Worm (Caenorhabditis elegans): ENCODE results near the gene kup-1.

Gene kup-1

DNA sequence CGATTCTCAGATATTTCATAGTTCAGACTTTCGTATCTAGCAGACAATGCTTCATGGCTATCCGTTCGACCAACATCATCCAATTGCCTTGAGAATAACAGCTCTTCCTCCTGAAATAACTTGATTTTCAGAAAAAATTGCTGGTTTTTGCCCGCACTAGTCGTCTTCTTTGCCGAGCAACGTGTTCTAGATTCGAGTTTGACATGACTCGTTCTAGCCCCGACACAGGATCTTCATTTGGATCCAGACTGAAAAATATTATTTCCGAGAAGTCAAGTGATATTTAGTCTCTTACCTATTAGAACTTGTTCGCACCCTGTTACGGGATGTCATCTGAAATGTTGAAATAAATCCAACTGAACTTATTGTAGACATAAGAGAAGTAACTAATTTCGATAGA, 22.4 kb upstream of the kup-1 start, which contains the start of gene clh-6:
Gene clh-6 (minus strand): TSS at position 333 of the 400 bp plus-strand sequence.
- no peak for TF ChIP-seq W03F9.2 (tag; optimal IDR thresholded peaks at IDR 0.05)
- TF ChIP-seq dao-5 (tag; optimal IDR thresholded peaks at IDR 0.05): no peak
- TF ChIP-seq him-1 (tag; optimal IDR thresholded peaks at IDR 0.05): no peak

ce11 chrV:12059719-12060118, 19.0 kb upstream of the kup-1 start, which contains the start of gene R07B7.2:
Gene R07B7.2 (minus strand): TSS chrV:12059753.
- TF ChIP-seq him-1 (tag; optimal IDR thresholded peaks at IDR 0.05) (no peak), W03F9.2 (tag; optimal IDR thresholded peaks at IDR 0.05) (no peak), dao-5 (tag; optimal IDR thresholded peaks at IDR 0.05) (no peak)

ce11 chrV:12053598-12053997, 12.9 kb upstream of the kup-1 start, which contains the start of gene F10C2.7:
Gene F10C2.7 (plus strand): TSS chrV:12053898.
- TF ChIP-seq dao-5 (tag; optimal IDR thresholded peaks at IDR 0.05) (no peak), him-1 (tag; optimal IDR thresholded peaks at IDR 0.05) (no peak), W03F9.2 (tag; optimal IDR thresholded peaks at IDR 0.05) (no peak)

ce11 chrV:12048445-12048844, 7.8 kb upstream of the kup-1 start, which contains the start of gene dars-2:
Gene dars-2 (plus strand): TSS chrV:12048745.
- no peak for TF ChIP-seq W03F9.2 (tag; optimal IDR thresholded peaks at IDR 0.05)
- TF ChIP-seq dao-5 (tag; optimal IDR thresholded peaks at IDR 0.05): no peak
- TF ChIP-seq him-1 (tag; optimal IDR thresholded peaks at IDR 0.05): no peak

- TF ChIP-seq dao-5 (tag; optimal IDR thresholded peaks at IDR 0.05): no peak
- TF ChIP-seq him-1 (tag; optimal IDR thresholded peaks at IDR 0.05): no peak
- no peak for TF ChIP-seq W03F9.2 (tag; optimal IDR thresholded peaks at IDR 0.05)
These were observed 7.1 kb upstream of the kup-1 start for ce11 chrV:12047735-12048134.

ce11 chrV:12045132-12045531, 4.5 kb upstream of the kup-1 start, which contains the start of gene F10C2.5:
Gene F10C2.5 (plus strand): TSS chrV:12045432.
- TF ChIP-seq W03F9.2 (tag; optimal IDR thresholded peaks at IDR 0.05): no peak

DNA sequence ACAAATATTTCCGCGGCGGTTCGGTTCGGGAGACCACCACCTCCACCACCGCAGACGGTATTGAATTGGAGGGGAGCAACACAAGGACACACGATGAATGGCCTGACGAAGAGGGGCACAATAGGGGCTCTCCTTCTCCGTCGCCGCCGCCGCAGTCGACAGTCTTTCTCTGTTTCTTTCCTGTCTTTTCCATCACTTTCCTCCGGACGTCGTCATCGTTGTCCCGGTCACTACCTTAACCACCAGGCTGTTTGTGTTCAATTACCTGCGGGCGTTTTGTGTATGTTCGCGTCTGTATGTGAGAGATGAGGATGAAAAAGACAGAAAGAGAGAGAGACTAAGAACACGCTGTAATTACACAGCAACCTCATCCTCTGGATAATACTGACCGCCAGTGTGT, 918 bp downstream of the kup-1 start:
- TF ChIP-seq W03F9.2 (tag; optimal IDR thresholded peaks at IDR 0.05): no peak
- TF ChIP-seq him-1 (tag; optimal IDR thresholded peaks at IDR 0.05): no peak
- no peak for TF ChIP-seq dao-5 (tag; optimal IDR thresholded peaks at IDR 0.05)

ce11 chrV:12038783-12039182, 1.9 kb downstream of the kup-1 start:
- no peak for TF ChIP-seq dao-5 (tag; optimal IDR thresholded peaks at IDR 0.05)
- TF ChIP-seq him-1 (tag; optimal IDR thresholded peaks at IDR 0.05): peak; percentile 60

DNA sequence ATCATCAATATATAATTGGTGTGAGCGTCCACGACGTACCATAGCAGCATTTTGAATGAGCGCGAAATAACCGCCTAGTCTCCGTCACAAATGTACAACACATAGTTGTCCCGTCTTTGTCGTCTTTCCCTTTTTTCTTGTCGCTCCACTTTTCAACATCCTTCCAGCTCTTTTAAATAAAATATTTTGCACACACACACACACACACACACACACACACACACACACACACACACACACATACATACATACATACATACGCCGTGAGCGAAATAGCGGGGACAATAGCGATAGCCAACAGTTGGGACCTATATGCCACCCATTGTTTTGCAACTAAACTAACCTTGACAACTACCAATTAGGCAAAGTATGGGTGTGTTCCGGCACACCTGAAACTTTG, 2.4 kb downstream of the kup-1 start:
- TF ChIP-seq W03F9.2 (tag; optimal IDR thresholded peaks at IDR 0.05) (no peak), dao-5 (tag; optimal IDR thresholded peaks at IDR 0.05) (no peak), him-1 (tag; optimal IDR thresholded peaks at IDR 0.05) (no peak)

DNA sequence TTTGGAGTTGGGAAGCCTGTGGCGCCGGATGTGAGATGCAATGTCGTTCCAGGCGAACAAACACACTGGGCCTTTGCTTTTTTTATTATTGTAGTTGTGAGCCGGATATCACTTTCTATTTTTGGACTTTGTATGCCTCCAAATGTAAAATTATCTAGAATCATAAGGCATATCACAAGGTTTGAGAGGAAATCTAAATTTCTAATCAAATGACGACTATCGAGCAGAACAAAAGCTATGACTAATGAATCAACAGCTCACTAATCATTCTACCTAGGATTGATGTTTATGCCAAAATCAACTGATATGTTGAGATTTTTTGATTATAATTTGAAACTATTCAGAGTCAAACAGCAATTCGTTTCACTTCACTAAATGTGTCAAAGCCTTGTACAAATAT, 2.8 kb downstream of the kup-1 start:
- TF ChIP-seq W03F9.2 (tag; optimal IDR thresholded peaks at IDR 0.05) (no peak), dao-5 (tag; optimal IDR thresholded peaks at IDR 0.05) (no peak), him-1 (tag; optimal IDR thresholded peaks at IDR 0.05) (no peak)

DNA sequence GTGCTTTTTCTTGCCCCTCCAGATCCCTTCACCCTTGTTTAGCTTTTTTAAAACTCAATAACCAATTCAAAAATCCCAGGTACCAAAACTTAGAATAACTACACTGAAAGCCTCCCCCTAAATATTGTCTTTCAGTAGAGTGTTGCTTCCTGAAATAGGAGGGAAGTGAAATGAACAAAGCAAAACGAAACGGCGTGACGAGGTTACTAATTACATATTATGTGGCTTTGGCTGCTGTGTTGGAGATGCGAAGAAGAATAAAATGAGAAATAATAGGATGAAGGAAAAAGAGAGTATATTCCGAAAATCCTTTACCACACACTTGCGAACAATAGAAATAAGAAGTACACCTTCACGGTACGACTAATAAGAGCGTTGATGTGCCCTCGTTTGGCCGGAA, 4.5 kb downstream of the kup-1 start:
- TF ChIP-seq W03F9.2 (tag; optimal IDR thresholded peaks at IDR 0.05): no peak

DNA sequence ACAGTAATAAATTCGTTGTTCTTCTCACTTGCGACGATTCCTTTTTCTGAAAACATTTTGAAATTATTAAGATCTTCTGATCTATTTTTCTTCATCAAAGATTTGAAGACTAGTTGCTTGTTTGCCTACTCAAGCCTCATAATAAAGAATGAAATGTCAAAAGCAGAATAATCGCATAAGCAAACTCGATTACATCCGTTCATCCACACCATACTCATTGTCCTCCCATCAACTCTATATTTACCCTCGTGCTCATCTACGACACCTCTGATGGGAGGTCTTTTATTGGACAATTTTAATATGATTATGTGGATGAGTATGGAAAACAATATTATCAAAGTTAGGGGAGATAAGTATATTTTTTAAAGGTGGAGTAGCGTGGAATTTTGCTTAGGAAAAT, 6.8 kb downstream of the kup-1 start:
- no peak for TF ChIP-seq him-1 (tag; optimal IDR thresholded peaks at IDR 0.05)
- TF ChIP-seq dao-5 (tag; optimal IDR thresholded peaks at IDR 0.05): no peak
- TF ChIP-seq W03F9.2 (tag; optimal IDR thresholded peaks at IDR 0.05): no peak

- TF ChIP-seq him-1 (tag; optimal IDR thresholded peaks at IDR 0.05) (no peak), W03F9.2 (tag; optimal IDR thresholded peaks at IDR 0.05) (no peak), dao-5 (tag; optimal IDR thresholded peaks at IDR 0.05) (no peak)
These were observed 8.6 kb downstream of the kup-1 start, which contains the start of gene pkc-1 for ce11 chrV:12032060-12032459. Gene pkc-1 (minus strand): TSS chrV:12032160.

- TF ChIP-seq dao-5 (tag; optimal IDR thresholded peaks at IDR 0.05) (no peak), W03F9.2 (tag; optimal IDR thresholded peaks at IDR 0.05) (no peak), him-1 (tag; optimal IDR thresholded peaks at IDR 0.05) (no peak)
These were observed 12.5 kb downstream of the kup-1 start for ce11 chrV:12028151-12028550.

ce11 chrV:12026878-12027477, 13.7 kb downstream of the kup-1 start:
- peak; percentile 80 for TF ChIP-seq him-1 (tag; optimal IDR thresholded peaks at IDR 0.05)
- no peak for TF ChIP-seq W03F9.2 (tag; optimal IDR thresholded peaks at IDR 0.05)
- no peak for TF ChIP-seq dao-5 (tag; optimal IDR thresholded peaks at IDR 0.05)

Data from whole organism, L4/young adult.